Fruit fly (Drosophila melanogaster) whole organism, embryonic: ENCODE measurements around the gene COX7AL.
A peak's percentile ranks its signal among the peaks of the same experiment; 100 is the strongest.

Experiments used
- Aef1 ChIP-seq: fragments of 200-800 bp; sonication (Bioruptor generic); IDR thresholded peaks from 3 replicates; pipeline ENCODE4 v1.3.6; 2022; ENCODE audit warnings: missing biosample characterization, missing genetic modification characterization
- Bgb ChIP-seq: fragments of 200-800 bp; sonication (Bioruptor generic); IDR thresholded peaks from 2 replicates; pipeline ENCODE4 v1.3.6; 2022; ENCODE audit warnings: missing biosample characterization, missing genetic modification characterization; ENCODE audit not compliant: partially characterized antibody
- CG1024 ChIP-seq: fragments of 200-800 bp; sonication (Bioruptor generic); IDR thresholded peaks from 2 replicates; pipeline ENCODE4 v1.3.6; 2022; ENCODE audit warnings: missing biosample characterization, missing genetic modification characterization
- CG11093 ChIP-seq: fragments of 200-800 bp; sonication (Bioruptor generic); IDR thresholded peaks from 3 replicates; pipeline ENCODE4 v1.3.6; 2022; ENCODE audit warnings: missing biosample characterization, missing genetic modification characterization
- CG11398 ChIP-seq: fragments of 200-800 bp; sonication (Bioruptor generic); optimal IDR thresholded peaks from 2 replicates; lab custom pipeline; 2016; ENCODE audit warnings: missing biosample characterization, missing genetic modification characterization
- CG11695 ChIP-seq: fragments of 200-800 bp; sonication (Bioruptor generic); IDR thresholded peaks from 3 replicates; pipeline ENCODE4 v1.3.6; 2022; ENCODE audit warnings: missing biosample characterization, missing genetic modification characterization
- CG11723 ChIP-seq: fragments of 200-800 bp; sonication (Bioruptor generic); optimal IDR thresholded peaks from 2 replicates; lab custom pipeline; 2017; ENCODE audit warnings: missing biosample characterization, mild to moderate bottlenecking, missing genetic modification characterization
- CG12299 ChIP-seq: fragments of 200-800 bp; sonication (Bioruptor generic); optimal IDR thresholded peaks from 2 replicates; lab custom pipeline; 2018; ENCODE audit warnings: missing biosample characterization, mild to moderate bottlenecking, missing genetic modification characterization
- CG1233 ChIP-seq: fragments of 200-800 bp; sonication (Bioruptor generic); optimal IDR thresholded peaks from 4 replicates; lab custom pipeline; 2018; ENCODE audit warnings: missing biosample characterization, mild to moderate bottlenecking, missing genetic modification characterization
- CG13123 ChIP-seq: fragments of 200-800 bp; sonication (Bioruptor generic); optimal IDR thresholded peaks from 2 replicates; lab custom pipeline; 2016; ENCODE audit warnings: missing biosample characterization, missing genetic modification characterization
- CG14441 ChIP-seq: fragments of 200-800 bp; sonication (Bioruptor generic); IDR thresholded peaks from 2 replicates; pipeline ENCODE4 v1.3.6; 2022; ENCODE audit warnings: missing biosample characterization, missing genetic modification characterization
- CG17568 ChIP-seq: fragments of 200-800 bp; sonication (Bioruptor generic); optimal IDR thresholded peaks from 2 replicates; lab custom pipeline; 2018; ENCODE audit warnings: missing biosample characterization, mild to moderate bottlenecking, missing genetic modification characterization, moderate library complexity
- CG1792 ChIP-seq: fragments of 200-800 bp; sonication (Bioruptor generic); optimal IDR thresholded peaks from 2 replicates; lab custom pipeline; 2016; ENCODE audit warnings: missing biosample characterization, missing genetic modification characterization
- CG2199 ChIP-seq: fragments of 200-800 bp; sonication (Bioruptor generic); IDR thresholded peaks from 3 replicates; pipeline ENCODE4 v1.3.6; 2022; ENCODE audit warnings: missing biosample characterization, missing genetic modification characterization
- CG31441 ChIP-seq: fragments of 200-800 bp; sonication (Bioruptor generic); IDR thresholded peaks from 2 replicates; pipeline ENCODE4 v1.3.6; 2022; ENCODE audit warnings: missing biosample characterization, missing genetic modification characterization
- CG32767 ChIP-seq: fragments of 200-800 bp; sonication (Bioruptor generic); IDR thresholded peaks from 2 replicates; pipeline ENCODE4 v1.3.6; 2022; ENCODE audit warnings: missing biosample characterization, missing genetic modification characterization
- CG32772 ChIP-seq: fragments of 200-800 bp; sonication (Bioruptor generic); IDR thresholded peaks from 2 replicates; pipeline ENCODE4 v1.3.6; 2022; ENCODE audit warnings: missing biosample characterization, missing genetic modification characterization
- CG34376 ChIP-seq: fragments of 200-800 bp; sonication (Bioruptor generic); optimal IDR thresholded peaks from 2 replicates; lab custom pipeline; 2018; ENCODE audit warnings: missing biosample characterization, mild to moderate bottlenecking, missing genetic modification characterization
- CG3726 ChIP-seq: fragments of 200-800 bp; sonication (Bioruptor generic); IDR thresholded peaks from 3 replicates; pipeline ENCODE4, ENCODE4 v1.3.6; 2022; ENCODE audit warnings: missing biosample characterization, missing genetic modification characterization
- CG3847 ChIP-seq: fragments of 200-800 bp; sonication (Bioruptor generic); IDR thresholded peaks from 2 replicates; pipeline ENCODE4 v1.3.6; 2022; ENCODE audit warnings: missing biosample characterization, missing genetic modification characterization
- CG4404 ChIP-seq: fragments of 200-800 bp; sonication (Bioruptor generic); IDR thresholded peaks from 2 replicates; pipeline ENCODE4 v1.3.6; 2022; ENCODE audit warnings: missing biosample characterization, missing genetic modification characterization
- CG4617 ChIP-seq: fragments of 200-800 bp; sonication (Bioruptor generic); optimal IDR thresholded peaks from 3 replicates; lab custom pipeline; 2016; ENCODE audit warnings: missing biosample characterization, missing genetic modification characterization, borderline replicate concordance
- CG6689 ChIP-seq: fragments of 200-800 bp; sonication (Bioruptor generic); IDR thresholded peaks from 2 replicates; pipeline ENCODE4 v1.3.6; 2022; ENCODE audit warnings: missing biosample characterization, missing genetic modification characterization
- CG7271 ChIP-seq: fragments of 200-800 bp; sonication (Bioruptor generic); optimal IDR thresholded peaks from 2 replicates; lab custom pipeline; 2018; ENCODE audit warnings: missing biosample characterization, mild to moderate bottlenecking, missing genetic modification characterization, moderate library complexity
- CG9797 ChIP-seq: fragments of 200-800 bp; sonication (Bioruptor generic); optimal IDR thresholded peaks from 3 replicates; lab custom pipeline; 2018; ENCODE audit warnings: missing biosample characterization, mild to moderate bottlenecking, missing genetic modification characterization
- Camta ChIP-seq: fragments of 200-800 bp; sonication (Bioruptor generic); optimal IDR thresholded peaks from 2 replicates; lab custom pipeline; 2016; ENCODE audit warnings: missing biosample characterization, missing genetic modification characterization
- Dek ChIP-seq: fragments of 200-800 bp; sonication (Bioruptor generic); optimal IDR thresholded peaks from 3 replicates; lab custom pipeline; 2019; ENCODE audit warnings: missing biosample characterization, mild to moderate bottlenecking, missing genetic modification characterization, moderate library complexity
- Doc3 ChIP-seq: fragments of 200-800 bp; sonication (Bioruptor generic); IDR thresholded peaks from 3 replicates; pipeline ENCODE4 v1.3.6; 2022; ENCODE audit warnings: missing biosample characterization, missing genetic modification characterization; ENCODE audit not compliant: partially characterized antibody
- Hr78 ChIP-seq, 2 experiments: fragments of 200-800 bp in 1 of 2; fragments of >200 bp in 1 of 2; sonication (Bioruptor generic) in 1 of 2; optimal IDR thresholded peaks; 2 replicates each; lab custom pipeline; 2017 to 2019; ENCODE audit warnings: missing biosample characterization in 2 of 2, missing genetic modification characterization in 2 of 2, mild to moderate bottlenecking in 1 of 2, moderate library complexity in 1 of 2
- Jarid2 ChIP-seq: fragments of 200-800 bp; sonication (Bioruptor generic); optimal IDR thresholded peaks from 3 replicates; lab custom pipeline; 2017; ENCODE audit warnings: mild to moderate bottlenecking, missing biosample characterization, missing genetic modification reagents, missing genetic modification characterization
- Lim3 ChIP-seq: fragments of 200-800 bp; sonication (Bioruptor generic); IDR thresholded peaks from 2 replicates; pipeline ENCODE4 v1.3.6; 2022; ENCODE audit warnings: missing biosample characterization, missing genetic modification characterization
- MESR4 ChIP-seq: fragments of 200-800 bp; sonication (Bioruptor generic); optimal IDR thresholded peaks from 2 replicates; lab custom pipeline; 2018; ENCODE audit warnings: missing biosample characterization, mild to moderate bottlenecking, missing genetic modification characterization, moderate library complexity
- NK7.1 ChIP-seq: fragments of 200-800 bp; sonication (Bioruptor generic); optimal IDR thresholded peaks from 3 replicates; lab custom pipeline; 2016; ENCODE audit warnings: missing biosample characterization, missing genetic modification characterization
- Rx ChIP-seq: fragments of 200-800 bp; sonication (Bioruptor generic); IDR thresholded peaks from 2 replicates; pipeline ENCODE4 v1.3.6; 2022; ENCODE audit warnings: missing biosample characterization, missing genetic modification characterization
- YL-1 ChIP-seq: fragments of 200-800 bp; sonication (Bioruptor generic); optimal IDR thresholded peaks from 3 replicates; lab custom pipeline; 2017; ENCODE audit warnings: missing biosample characterization, mild to moderate bottlenecking, missing genetic modification characterization
- bigmax ChIP-seq: fragments of 200-800 bp; sonication (Bioruptor generic); optimal IDR thresholded peaks from 2 replicates; lab custom pipeline; 2018; ENCODE audit warnings: missing biosample characterization, mild to moderate bottlenecking, missing genetic modification characterization
- cato ChIP-seq: fragments of 200-800 bp; sonication (Bioruptor generic); optimal IDR thresholded peaks from 2 replicates; lab custom pipeline; 2016; ENCODE audit warnings: missing biosample characterization, missing genetic modification characterization, borderline replicate concordance
- dpn ChIP-seq, 2 experiments: fragments of 200-800 bp; sonication (Bioruptor generic); optimal IDR thresholded peaks; 3 replicates each; lab custom pipeline; 2016; ENCODE audit warnings: missing biosample characterization in 2 of 2, missing genetic modification characterization in 2 of 2
- emc ChIP-seq: fragments of 200-800 bp; sonication (Bioruptor generic); optimal IDR thresholded peaks from 2 replicates; lab custom pipeline; 2016; ENCODE audit warnings: missing biosample characterization, missing genetic modification characterization
- fu2 ChIP-seq: fragments of 200-800 bp; sonication (Bioruptor generic); optimal IDR thresholded peaks from 2 replicates; lab custom pipeline; 2016; ENCODE audit warnings: missing biosample characterization, missing genetic modification characterization
- gt ChIP-seq: fragments of 200-800 bp; sonication (Bioruptor generic); IDR thresholded peaks from 2 replicates; pipeline ENCODE4 v1.3.6; 2022; ENCODE audit warnings: missing biosample characterization, missing genetic modification characterization
- ken ChIP-seq: fragments of 200-800 bp; sonication (Bioruptor generic); IDR thresholded peaks from 3 replicates; pipeline ENCODE4 v1.3.6; 2022; ENCODE audit warnings: missing biosample characterization, missing genetic modification characterization
- lab ChIP-seq: fragments of 200-800 bp; sonication (Bioruptor generic); optimal IDR thresholded peaks from 3 replicates; lab custom pipeline; 2017; ENCODE audit warnings: missing biosample characterization, missing genetic modification characterization, mild to moderate bottlenecking, moderate library complexity, missing genetic modification reagents
- p53 ChIP-seq: fragments of 200-800 bp; sonication (Bioruptor generic); optimal IDR thresholded peaks from 2 replicates; lab custom pipeline; 2016; ENCODE audit warnings: missing biosample characterization, missing genetic modification characterization
- pfk ChIP-seq: fragments of 200-800 bp; sonication (Bioruptor generic); optimal IDR thresholded peaks from 2 replicates; lab custom pipeline; 2018; ENCODE audit warnings: missing biosample characterization, mild to moderate bottlenecking, missing genetic modification characterization, moderate library complexity
- pros ChIP-seq: fragments of 200-800 bp; sonication (Bioruptor generic); optimal IDR thresholded peaks from 3 replicates; lab custom pipeline; 2019; ENCODE audit warnings: missing biosample characterization, mild to moderate bottlenecking, missing genetic modification characterization, moderate library complexity
- rib ChIP-seq: fragments of 200-800 bp; sonication (Bioruptor generic); IDR thresholded peaks from 2 replicates; pipeline ENCODE4 v1.3.6; 2022; ENCODE audit warnings: missing biosample characterization, missing genetic modification characterization
- schlank ChIP-seq: fragments of 200-800 bp; sonication (Bioruptor generic); optimal IDR thresholded peaks from 2 replicates; lab custom pipeline; 2018; ENCODE audit warnings: missing biosample characterization, mild to moderate bottlenecking, missing genetic modification characterization
- so ChIP-seq: fragments of 200-800 bp; sonication (Bioruptor generic); IDR thresholded peaks from 3 replicates; pipeline ENCODE4 v1.3.6; 2022; ENCODE audit warnings: missing biosample characterization, missing genetic modification characterization
- tap ChIP-seq: fragments of 200-800 bp; optimal IDR thresholded peaks from 3 replicates; lab custom pipeline; 2019; ENCODE audit warnings: missing biosample characterization, mild to moderate bottlenecking, missing genetic modification characterization, moderate library complexity
- ttk ChIP-seq: fragments of 200-800 bp; sonication (Bioruptor generic); IDR thresholded peaks from 2 replicates; pipeline ENCODE4 v2.1.2; 2022; ENCODE audit warnings: missing biosample characterization, missing genetic modification characterization
- yki ChIP-seq: fragments of >200 bp; optimal IDR thresholded peaks from 3 replicates; lab custom pipeline; 2018

Gene COX7AL

dm6 chr3R:8353994-8354393 lies 10.5 kb downstream of the COX7AL start (continued):
- no peak for TF ChIP-seq CG4617 (GFP tag; lab: Kevin White, UChicago)
- TF ChIP-seq pfk (GFP tag; lab: Kevin White, UChicago): no peak
- no peak for TF ChIP-seq CG7271 (tag; lab: Kevin White, UChicago)
- no peak for TF ChIP-seq Jarid2 (GFP tag; lab: Kevin White, UChicago)
- TF ChIP-seq Bgb (GFP tag; lab: Robert Waterston, UW): no peak
- no peak for TF ChIP-seq Doc3
- TF ChIP-seq tap: no peak
- TF ChIP-seq CG2199: 0 out of 3 replicates have a peak, but pooled peaks have one; percentile 6
- TF ChIP-seq ttk (GFP tag; lab: Robert Waterston, UW): no peak
- no peak for TF ChIP-seq so (GFP tag; lab: Robert Waterston, UW)
- TF ChIP-seq CG1233 (GFP tag; lab: Kevin White, UChicago): no peak
- TF ChIP-seq yki: no peak
- no peak for TF ChIP-seq MESR4
- TF ChIP-seq rib (GFP tag; lab: Robert Waterston, UW): no peak
- no peak for TF ChIP-seq CG6689 (GFP tag; lab: Robert Waterston, UW)
- peak; percentile 22 for TF ChIP-seq CG34376 (GFP tag; lab: Kevin White, UChicago)
- TF ChIP-seq CG11093 (GFP tag; lab: Robert Waterston, UW): no peak
- TF ChIP-seq YL-1 (GFP tag; lab: Kevin White, UChicago): no peak
- no peak for TF ChIP-seq schlank (tag; lab: Kevin White, UChicago)
- no peak for TF ChIP-seq dpn (GFP tag; optimal IDR thresholded peaks at IDR 0.05; lab: Kevin White, UChicago)
- TF ChIP-seq CG1024: no peak
- no peak for TF ChIP-seq CG1792
- peak in 1 of 2 experiments; percentile 31 for TF ChIP-seq Hr78 (GFP tag; optimal IDR thresholded peaks at IDR 0.05; lab: Kevin White, UChicago)
- TF ChIP-seq CG31441 (GFP tag; lab: Robert Waterston, UW): no peak
- no peak for TF ChIP-seq CG9797 (GFP tag; lab: Kevin White, UChicago)

dm6 chr3R:8354458-8354857 lies 11.0 kb downstream of the COX7AL start:
- TF ChIP-seq CG3726 (GFP tag; lab: Robert Waterston, UW) (no peak), CG4404 (GFP tag; lab: Robert Waterston, UW) (no peak), CG1024 (0 out of 2 replicates have a peak, but pooled peaks have one; percentile 16), Aef1 (peak; percentile 55; the same call in 2 of the 3 replicates), Dek (tag; lab: Kevin White, UChicago) (peak; percentile 2), Camta (GFP tag; lab: Kevin White, UChicago) (no peak), NK7.1 (no peak), bigmax (GFP tag; lab: Kevin White, UChicago) (no peak), emc (GFP tag; lab: Kevin White, UChicago) (no peak), CG11398 (GFP tag; lab: Kevin White, UChicago) (no peak), CG32767 (GFP tag; lab: Robert Waterston, UW) (0 out of 2 replicates have a peak, but pooled peaks have one; percentile 28), Rx (GFP tag; lab: Robert Waterston, UW) (peak; percentile 61), CG32772 (GFP tag; lab: Robert Waterston, UW) (peak; percentile 64), CG3847 (peak; percentile 52; the same call in 1 of the 2 replicates), CG17568 (peak; percentile 48), ken (GFP tag; lab: Robert Waterston, UW) (0 out of 3 replicates have a peak, but pooled peaks have one; percentile 57), CG14441 (GFP tag; lab: Robert Waterston, UW) (peak; percentile 82), Lim3 (GFP tag; lab: Robert Waterston, UW) (no peak), CG11695 (peak; percentile 65; the same call in 1 of the 3 replicates), lab (GFP tag; lab: Kevin White, UChicago) (peak; percentile 74), CG13123 (GFP tag; lab: Kevin White, UChicago) (no peak), CG12299 (tag; lab: Kevin White, UChicago) (no peak), pros (GFP tag; lab: Kevin White, UChicago) (no peak), CG11723 (GFP tag; lab: Kevin White, UChicago) (no peak), gt (GFP tag; lab: Robert Waterston, UW) (no peak), fu2 (no peak), cato (no peak), p53 (GFP tag; lab: Kevin White, UChicago) (no peak)
